Worm (Caenorhabditis elegans) whole organism, young adult: ENCODE results near the gene mrpl-42.

ENCODE experiments used
- ama-1 ChIP-seq, 3 experiments: fragments of 150-350 bp in 1 of 3; sonication (generic microtip) in 2 of 3; optimal IDR thresholded peaks; 2 replicates each; lab custom pipeline; 2014 to 2018; ENCODE audit warnings: missing biosample characterization in 2 of 3, missing genetic modification characterization in 2 of 3, missing genetic modification reagents in 2 of 3
- ccch-3 ChIP-seq: fragments of 200-800 bp; sonication (Bioruptor generic); optimal IDR thresholded peaks from 2 replicates; lab custom pipeline; 2018; ENCODE audit warnings: mild to moderate bottlenecking, missing genetic modification characterization, missing compliant biosample characterization
- dox-1 ChIP-seq: fragments of 200-800 bp; sonication (Bioruptor generic); IDR thresholded peaks from 2 replicates; pipeline ENCODE4 v1.3.6; 2022; ENCODE audit warnings: missing genetic modification reagents, missing genetic modification characterization, missing compliant biosample characterization
- hmg-20 ChIP-seq: fragments of 200-800 bp; sonication (Bioruptor generic); IDR thresholded peaks from 2 replicates; pipeline ENCODE4 v1.3.6; 2022; ENCODE audit warnings: missing genetic modification reagents, missing genetic modification characterization, missing compliant biosample characterization
- hrde-1 ChIP-seq: sonication (generic microtip); optimal IDR thresholded peaks from 2 replicates; lab custom pipeline; 2016; ENCODE audit warnings: missing genetic modification characterization, mild to moderate bottlenecking, missing compliant biosample characterization, moderate library complexity, missing genotype, missing genetic modification reagents, borderline replicate concordance
- lin-40 ChIP-seq: sonication (generic microtip); optimal IDR thresholded peaks from 2 replicates; lab custom pipeline; 2016; ENCODE audit warnings: missing genetic modification characterization, mild to moderate bottlenecking, missing compliant biosample characterization, missing genotype, missing genetic modification reagents
- lir-1 ChIP-seq: fragments of 200-800 bp; sonication (Bioruptor generic); conservative IDR thresholded peaks from 2 replicates; pipeline ENCODE4 v1.3.6; 2022; ENCODE audit warnings: missing genetic modification reagents, missing genetic modification characterization, missing compliant biosample characterization
- mcd-1 ChIP-seq: fragments of 200-800 bp; sonication (Bioruptor generic); IDR thresholded peaks from 2 replicates; pipeline ENCODE4 v1.3.6; 2022; ENCODE audit warnings: missing genetic modification reagents, missing genetic modification characterization, missing compliant biosample characterization
- nhr-179 ChIP-seq: sonication (generic microtip); optimal IDR thresholded peaks from 2 replicates; lab custom pipeline; 2016; ENCODE audit warnings: mild to moderate bottlenecking, missing genetic modification characterization, missing compliant biosample characterization
- nhr-80 ChIP-seq: sonication (generic microtip); optimal IDR thresholded peaks from 2 replicates; lab custom pipeline; 2016; ENCODE audit warnings: missing genetic modification characterization, missing compliant biosample characterization
- pha-4 ChIP-seq: fragments of 150-350 bp; sonication (generic microtip); optimal IDR thresholded peaks from 2 replicates; lab custom pipeline; 2014; ENCODE audit warnings: missing biosample characterization, missing genetic modification reagents, missing genetic modification characterization
- snpc-1.1 ChIP-seq: sonication (generic microtip); optimal IDR thresholded peaks from 2 replicates; lab custom pipeline; 2017; ENCODE audit warnings: missing genetic modification characterization, mild to moderate bottlenecking, missing compliant biosample characterization, antibody characterized with exemption, moderate library complexity, missing genotype, missing genetic modification reagents; ENCODE audit not compliant: insufficient read depth
- sptf-2 ChIP-seq: fragments of 200-800 bp; sonication (Bioruptor generic); optimal IDR thresholded peaks from 2 replicates; lab custom pipeline; 2018; ENCODE audit warnings: mild to moderate bottlenecking, missing genetic modification characterization, missing compliant biosample characterization
- ztf-28 ChIP-seq: fragments of 200-800 bp; sonication (Bioruptor generic); IDR thresholded peaks from 2 replicates; pipeline ENCODE4 v1.3.6; 2022; ENCODE audit warnings: missing genetic modification reagents, missing genetic modification characterization, missing compliant biosample characterization

ce11 chrIV:9070188-9070587 is 24.1 kb downstream of the mrpl-42 start:
- TF ChIP-seq nhr-179 (tag; lab: Kevin White, UChicago) (no peak), ztf-28 (GFP tag; lab: Robert Waterston, UW) (no peak), nhr-80 (peak; percentile 47), lir-1 (GFP tag; lab: Robert Waterston, UW) (no peak), dox-1 (GFP tag; lab: Robert Waterston, UW) (no peak), lin-40 (tag; lab: Kevin White, UChicago) (no peak), hmg-20 (GFP tag; lab: Robert Waterston, UW) (no peak), ama-1 (optimal IDR thresholded peaks at IDR 0.05; lab: Kevin White, UChicago) (no peak), ama-1 (GFP tag; optimal IDR thresholded peaks at IDR 0.05; lab: Kevin White, UChicago) (no peak), ccch-3 (GFP tag; lab: Kevin White, UChicago) (no peak), hrde-1 (no peak), snpc-1.1 (tag; lab: Kevin White, UChicago) (no peak), mcd-1 (no peak), sptf-2 (GFP tag; lab: Kevin White, UChicago) (no peak), pha-4 (no peak)
